Worm (Caenorhabditis elegans) whole organism, L4/young adult: ENCODE measurements around the gene mtr-4.

ENCODE experiments used
- W03F9.2 ChIP-seq: fragments of 150-350 bp; optimal IDR thresholded peaks from 2 replicates; lab custom pipeline; 2014; ENCODE audit warnings: missing biosample characterization, missing genetic modification characterization
- dao-5 ChIP-seq: sonication (generic microtip); optimal IDR thresholded peaks from 2 replicates; lab custom pipeline; 2016; ENCODE audit warnings: missing genotype, missing genetic modification characterization, moderate library complexity, missing compliant biosample characterization
- him-1 ChIP-seq: sonication (generic microtip); optimal IDR thresholded peaks from 2 replicates; lab custom pipeline; 2016; ENCODE audit warnings: missing genotype, missing genetic modification reagents, missing genetic modification characterization, missing compliant biosample characterization

DNA sequence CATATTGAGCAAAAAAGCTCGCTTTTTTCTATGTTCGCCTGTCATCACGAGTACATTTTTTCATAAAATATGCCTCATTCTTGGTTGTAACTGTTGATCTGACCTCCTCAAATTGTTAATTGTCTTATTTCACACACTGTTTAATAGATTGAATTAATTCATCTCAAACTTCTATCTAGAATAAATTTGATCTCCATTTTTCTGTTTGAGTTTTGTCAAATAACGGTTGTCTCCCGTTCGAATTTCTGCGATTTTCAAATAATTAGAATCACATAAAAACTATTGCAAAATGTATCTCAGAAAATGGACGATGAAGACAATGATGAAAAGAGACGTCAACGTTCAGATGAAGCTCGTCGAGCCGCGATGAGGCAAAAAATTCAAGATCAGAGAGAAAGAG, 36.4 kb downstream of the mtr-4 start, which contains the start of gene K07F5.14:
- TF ChIP-seq W03F9.2 (tag; lab: Kevin White, UChicago) (no peak), him-1 (no peak), dao-5 (no peak)
